Worm (Caenorhabditis elegans) whole organism, L3 larva: ENCODE measurements around the gene ZC266.1.

ENCODE experiments used
- ZK546.5 ChIP-seq: sonication (generic microtip); optimal IDR thresholded peaks from 2 replicates; lab custom pipeline; 2017; ENCODE audit warnings: missing biosample characterization, missing genetic modification characterization
- ama-1 ChIP-seq: fragments of 150-350 bp; optimal IDR thresholded peaks from 2 replicates; lab custom pipeline; 2018
- ceh-28 ChIP-seq: fragments of 150-350 bp; optimal IDR thresholded peaks from 2 replicates; lab custom pipeline; 2014; ENCODE audit warnings: missing biosample characterization, missing genetic modification reagents, missing genetic modification characterization
- ceh-82 ChIP-seq: fragments of 150-350 bp; optimal IDR thresholded peaks from 2 replicates; lab custom pipeline; 2014; ENCODE audit warnings: missing biosample characterization, missing genetic modification characterization
- ceh-9 ChIP-seq: sonication (generic microtip); optimal IDR thresholded peaks from 2 replicates; lab custom pipeline; 2018; ENCODE audit warnings: missing biosample characterization, missing genetic modification characterization
- daf-12 ChIP-seq: fragments of 150-350 bp; optimal IDR thresholded peaks from 2 replicates; lab custom pipeline; 2014; ENCODE audit warnings: missing biosample characterization, missing genetic modification reagents, missing genetic modification characterization
- egl-27 ChIP-seq: sonication (generic microtip); optimal IDR thresholded peaks from 4 replicates; lab custom pipeline; 2017; ENCODE audit warnings: missing biosample characterization, missing genetic modification reagents, missing genetic modification characterization
- elt-2 ChIP-seq: sonication (generic microtip); optimal IDR thresholded peaks from 2 replicates; lab custom pipeline; 2016; ENCODE audit warnings: missing genetic modification reagents, mild to moderate bottlenecking, missing genetic modification characterization, missing compliant biosample characterization
- elt-3 ChIP-seq, 3 experiments: fragments of 150-350 bp in 1 of 3; sonication (generic microtip) in 2 of 3; optimal IDR thresholded peaks; 2 replicates in 2 of 3; 4 replicates in 1 of 3; lab custom pipeline; 2014 to 2017; ENCODE audit warnings: missing biosample characterization in 3 of 3, missing genetic modification characterization in 3 of 3
- eor-1 ChIP-seq, 2 experiments: fragments of 150-350 bp; optimal IDR thresholded peaks; 2 replicates each; lab custom pipeline; 2014 to 2018; ENCODE audit warnings: missing biosample characterization in 2 of 2, missing genetic modification characterization in 2 of 2
- fkh-10 ChIP-seq: sonication (generic microtip); optimal IDR thresholded peaks from 2 replicates; lab custom pipeline; 2017; ENCODE audit warnings: missing biosample characterization, missing genetic modification reagents, missing genetic modification characterization
- fkh-2 ChIP-seq: fragments of 150-350 bp; optimal IDR thresholded peaks from 2 replicates; lab custom pipeline; 2014; ENCODE audit warnings: missing biosample characterization, missing genetic modification reagents, missing genetic modification characterization
- fos-1 ChIP-seq: fragments of 150-350 bp; optimal IDR thresholded peaks from 2 replicates; lab custom pipeline; 2014; ENCODE audit warnings: missing biosample characterization, missing genetic modification characterization
- hmg-11 ChIP-seq: sonication (generic microtip); optimal IDR thresholded peaks from 2 replicates; lab custom pipeline; 2016; ENCODE audit warnings: missing genetic modification characterization, missing compliant biosample characterization
- jun-1 ChIP-seq: fragments of 150-350 bp; optimal IDR thresholded peaks from 2 replicates; lab custom pipeline; 2014; ENCODE audit warnings: missing biosample characterization, missing genetic modification reagents, missing genetic modification characterization
- lin-15B ChIP-seq: fragments of 150-350 bp; optimal IDR thresholded peaks from 2 replicates; lab custom pipeline; 2014; ENCODE audit warnings: missing biosample characterization, missing genetic modification characterization
- lin-39 ChIP-seq: fragments of 150-350 bp; optimal IDR thresholded peaks from 2 replicates; lab custom pipeline; 2018; ENCODE audit warnings: missing biosample characterization, missing genetic modification reagents, missing genetic modification characterization
- mdl-1 ChIP-seq: fragments of 150-350 bp; optimal IDR thresholded peaks from 2 replicates; lab custom pipeline; 2014; ENCODE audit warnings: missing biosample characterization, missing genetic modification characterization
- mml-1 ChIP-seq: fragments of 150-350 bp; sonication (generic microtip); optimal IDR thresholded peaks from 3 replicates; lab custom pipeline; 2014; ENCODE audit warnings: missing biosample characterization, missing genetic modification characterization
- nfya-1 ChIP-seq: sonication (generic microtip); optimal IDR thresholded peaks from 2 replicates; lab custom pipeline; 2017; ENCODE audit warnings: missing genetic modification characterization, mild to moderate bottlenecking, missing compliant biosample characterization, antibody characterized with exemption, moderate library complexity; ENCODE audit not compliant: insufficient read depth
- nhr-11 ChIP-seq: fragments of 150-350 bp; optimal IDR thresholded peaks from 2 replicates; lab custom pipeline; 2014; ENCODE audit warnings: missing biosample characterization, missing genetic modification characterization
- nhr-12 ChIP-seq: fragments of 150-350 bp; optimal IDR thresholded peaks from 2 replicates; lab custom pipeline; 2014; ENCODE audit warnings: missing biosample characterization, missing genetic modification characterization
- nhr-23 ChIP-seq: fragments of 150-350 bp; optimal IDR thresholded peaks from 2 replicates; lab custom pipeline; 2014; ENCODE audit warnings: missing biosample characterization, missing genetic modification reagents, missing genetic modification characterization
- nhr-237 ChIP-seq: fragments of 150-350 bp; optimal IDR thresholded peaks from 2 replicates; lab custom pipeline; 2014; ENCODE audit warnings: missing biosample characterization, missing genetic modification characterization
- nhr-25 ChIP-seq: sonication (generic microtip); optimal IDR thresholded peaks from 2 replicates; lab custom pipeline; 2017; ENCODE audit warnings: missing biosample characterization, missing genetic modification characterization
- nhr-28 ChIP-seq: fragments of 150-350 bp; optimal IDR thresholded peaks from 2 replicates; lab custom pipeline; 2014; ENCODE audit warnings: missing biosample characterization, missing genetic modification characterization
- nhr-43 ChIP-seq: sonication (generic microtip); optimal IDR thresholded peaks from 2 replicates; lab custom pipeline; 2016; ENCODE audit warnings: mild to moderate bottlenecking, missing genetic modification characterization, missing compliant biosample characterization; ENCODE audit not compliant: poor library complexity, severe bottlenecking
- nhr-67 ChIP-seq: fragments of 150-350 bp; optimal IDR thresholded peaks from 2 replicates; lab custom pipeline; 2014; ENCODE audit warnings: missing biosample characterization, missing genetic modification characterization
- nhr-76 ChIP-seq: fragments of 150-350 bp; sonication (generic microtip); optimal IDR thresholded peaks from 5 replicates; lab custom pipeline; 2014; ENCODE audit warnings: missing biosample characterization, missing genetic modification characterization
- pha-4 ChIP-seq: fragments of 150-350 bp; optimal IDR thresholded peaks from 2 replicates; lab custom pipeline; 2014; ENCODE audit warnings: missing biosample characterization, missing genetic modification reagents, missing genetic modification characterization
- pqm-1 ChIP-seq: fragments of 150-350 bp; optimal IDR thresholded peaks from 2 replicates; lab custom pipeline; 2017; ENCODE audit warnings: missing biosample characterization, missing genetic modification characterization, inconsistent platforms
- sea-2 ChIP-seq: fragments of 150-350 bp; sonication (generic microtip); optimal IDR thresholded peaks from 4 replicates; lab custom pipeline; 2014; ENCODE audit warnings: missing biosample characterization, missing genetic modification reagents, missing genetic modification characterization
- unc-39 ChIP-seq: sonication (generic microtip); optimal IDR thresholded peaks from 4 replicates; lab custom pipeline; 2017; ENCODE audit warnings: missing biosample characterization, missing genetic modification characterization
- unc-62 ChIP-seq: fragments of 150-350 bp; sonication (generic microtip); optimal IDR thresholded peaks from 4 replicates; lab custom pipeline; 2014; ENCODE audit warnings: missing biosample characterization, missing genetic modification reagents, missing genetic modification characterization
- ztf-11 ChIP-seq: fragments of 150-350 bp; optimal IDR thresholded peaks from 2 replicates; lab custom pipeline; 2014; ENCODE audit warnings: missing biosample characterization, missing genetic modification characterization
- ztf-4 ChIP-seq: fragments of 150-350 bp; optimal IDR thresholded peaks from 2 replicates; lab custom pipeline; 2014; ENCODE audit warnings: missing biosample characterization, missing genetic modification characterization

The ZC266.1 gene

DNA sequence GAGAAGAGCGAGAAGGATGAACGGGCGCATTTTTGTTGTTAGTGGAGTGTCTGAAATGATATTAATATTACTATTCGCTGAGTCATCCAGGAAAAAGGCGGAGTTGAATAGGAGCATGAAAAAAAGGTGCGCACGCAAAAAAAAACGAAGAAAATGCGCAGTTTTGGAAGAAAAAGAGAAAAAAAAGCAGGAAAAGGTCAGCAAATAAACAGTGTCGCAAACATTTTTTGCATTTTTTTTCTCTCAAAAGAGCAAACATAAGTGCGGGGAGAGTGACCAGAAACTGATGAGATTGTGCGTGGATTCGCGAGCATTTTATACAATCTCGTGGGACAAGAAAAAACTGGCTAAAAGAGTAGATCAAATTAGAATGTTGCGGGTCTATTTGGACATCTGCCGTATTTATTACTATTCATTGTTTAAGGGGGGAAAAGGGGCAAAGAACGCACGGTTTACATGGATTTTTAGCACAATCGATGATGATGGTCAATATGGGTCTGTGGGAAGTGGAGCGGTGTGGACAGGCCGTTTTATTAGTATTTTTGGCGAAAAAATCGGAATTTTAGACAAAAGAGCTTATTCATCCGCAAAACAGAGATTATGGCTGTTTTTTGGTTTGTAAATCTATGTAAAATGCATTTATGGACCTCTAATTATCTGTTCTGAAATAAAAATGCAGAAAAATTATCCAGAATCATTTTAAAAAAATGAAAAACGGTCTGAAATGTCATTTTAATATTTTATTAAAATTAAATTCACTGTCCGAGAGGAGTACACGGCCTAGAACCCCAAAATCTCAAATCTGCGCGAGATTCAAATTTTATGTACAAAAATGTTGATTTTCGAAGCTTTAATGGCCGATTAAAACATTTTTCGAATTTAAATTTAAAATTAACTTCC, 7.5 kb downstream of the ZC266.1 start, which contains the start of gene cpg-8:
Gene cpg-8, minus strand, starts transcription at position 51 of the 900 bp plus-strand sequence.
- TF ChIP-seq nfya-1 (tag; lab: Kevin White, UChicago) (no peak), lin-15B (tag; lab: Kevin White, UChicago) (no peak), nhr-11 (tag; lab: Kevin White, UChicago) (no peak), eor-1 (tag; optimal IDR thresholded peaks at IDR 0.05; lab: Kevin White, UChicago) (no peak), unc-62 (GFP tag; lab: Kevin White, UChicago) (no peak), ceh-28 (tag; lab: Kevin White, UChicago) (no peak), daf-12 (tag; lab: Kevin White, UChicago) (no peak), mdl-1 (tag; lab: Kevin White, UChicago) (no peak), hmg-11 (tag; lab: Kevin White, UChicago) (no peak), elt-3 (tag; optimal IDR thresholded peaks at IDR 0.05; lab: Kevin White, UChicago) (no peak)

DNA sequence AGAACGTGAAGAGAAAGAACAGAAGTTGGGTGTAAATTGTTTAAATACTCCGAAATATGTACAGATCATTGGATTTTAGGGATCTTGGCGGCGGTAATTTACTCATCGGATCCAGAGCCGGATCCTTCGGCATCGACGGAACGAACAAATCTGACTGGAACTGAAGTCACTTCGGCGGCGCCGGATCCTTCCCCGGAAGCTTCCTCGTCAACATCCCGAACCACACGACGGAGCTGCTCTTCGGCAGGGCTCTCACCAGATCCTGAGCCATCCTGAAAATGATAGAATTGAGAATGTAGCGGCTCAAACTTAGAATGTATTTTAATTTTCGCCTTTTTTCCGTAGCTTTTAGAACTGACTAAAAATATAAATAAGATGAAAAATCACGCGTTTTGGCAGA, 8.4 kb downstream of the ZC266.1 start:
- TF ChIP-seq pha-4 (tag; lab: Kevin White, UChicago): no peak
- no peak for TF ChIP-seq ztf-11 (tag; lab: Kevin White, UChicago)
- TF ChIP-seq jun-1 (tag; lab: Kevin White, UChicago): no peak
- TF ChIP-seq ama-1 (lab: Kevin White, UChicago): no peak
- TF ChIP-seq sea-2: no peak
- no peak for TF ChIP-seq daf-12 (tag; lab: Kevin White, UChicago)

ce11 chrV:4689234-4689633, 10.9 kb downstream of the ZC266.1 start, which contains the start of gene K03B4.1:
TSS of gene K03B4.1 (plus strand) at chrV:4689330.
- TF ChIP-seq sea-2 (no peak), ZK546.5 (tag; lab: Kevin White, UChicago) (no peak), ztf-11 (tag; lab: Kevin White, UChicago) (no peak), ceh-9 (no peak), ceh-28 (tag; lab: Kevin White, UChicago) (no peak), fos-1 (tag; lab: Kevin White, UChicago) (no peak), nhr-12 (tag; lab: Kevin White, UChicago) (no peak), mdl-1 (tag; lab: Kevin White, UChicago) (no peak), fkh-2 (no peak), nhr-237 (tag; lab: Kevin White, UChicago) (no peak), nfya-1 (tag; lab: Kevin White, UChicago) (no peak), nhr-43 (no peak), egl-27 (no peak), nhr-76 (tag; lab: Kevin White, UChicago) (no peak), fkh-10 (GFP tag; lab: Kevin White, UChicago) (no peak), pqm-1 (tag; lab: Kevin White, UChicago) (no peak), elt-2 (tag; lab: Kevin White, UChicago) (no peak), daf-12 (tag; lab: Kevin White, UChicago) (no peak), ceh-82 (no peak)

- TF ChIP-seq ama-1 (lab: Kevin White, UChicago) (peak; percentile 9), elt-2 (tag; lab: Kevin White, UChicago) (no peak)
These were observed 12.1 kb downstream of the ZC266.1 start, which contains the start of gene K03B4.2 for ce11 chrV:4687944-4688505. TSS of gene K03B4.2 (plus strand) at chrV:4687994.

DNA sequence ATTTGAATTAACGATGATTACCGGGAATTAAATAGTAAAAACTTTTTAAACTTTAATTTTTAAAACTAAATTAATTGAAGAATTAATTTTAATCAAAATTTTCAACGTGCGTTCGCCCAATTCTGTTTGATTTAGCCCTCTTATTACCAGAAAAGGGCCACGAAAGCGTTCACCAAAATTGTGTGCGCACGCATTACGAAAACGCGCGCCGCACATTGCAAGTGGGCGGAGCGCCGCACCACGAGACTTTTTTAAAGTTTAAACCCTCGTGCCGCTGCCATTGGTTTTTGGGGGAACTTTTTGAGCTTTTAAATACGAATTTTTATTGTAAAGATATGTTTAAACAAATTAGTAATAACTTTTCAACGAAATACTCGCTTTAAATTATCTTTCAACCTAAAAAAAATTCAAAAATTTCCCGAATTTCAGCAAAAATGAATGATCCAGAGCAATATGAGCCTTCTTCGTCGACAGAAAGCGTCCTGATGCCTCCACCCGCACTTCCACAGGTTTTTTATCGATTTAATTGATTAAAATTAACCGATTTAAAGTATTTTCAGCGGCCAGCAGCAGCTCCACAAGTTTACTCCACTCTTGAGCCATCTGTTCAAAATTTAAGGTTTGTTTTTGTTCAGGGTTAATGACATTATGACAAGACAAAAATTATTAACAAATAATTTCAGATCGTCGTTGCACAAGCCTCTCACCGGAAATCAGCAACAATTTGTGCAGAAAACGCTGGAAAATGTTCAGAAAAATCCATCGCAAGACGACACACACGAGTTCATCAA, 13.2 kb downstream of the ZC266.1 start, which contains the start of gene taf-10:
Gene taf-10, plus strand, starts transcription at position 424 of the 791 bp plus-strand sequence.
- TF ChIP-seq nhr-11 (tag; lab: Kevin White, UChicago) (no peak), lin-15B (tag; lab: Kevin White, UChicago) (peak; percentile 13), nhr-67 (tag; lab: Kevin White, UChicago) (no peak), sea-2 (no peak), unc-39 (tag; lab: Kevin White, UChicago) (no peak), ztf-4 (tag; lab: Kevin White, UChicago) (no peak), ama-1 (lab: Kevin White, UChicago) (no peak), pha-4 (tag; lab: Kevin White, UChicago) (peak; percentile 72), nhr-25 (peak; percentile 23), elt-2 (tag; lab: Kevin White, UChicago) (peak; percentile 25), mml-1 (tag; lab: Kevin White, UChicago) (no peak), hmg-11 (tag; lab: Kevin White, UChicago) (peak; percentile 71), nhr-43 (peak; percentile 54), fkh-2 (no peak), nhr-23 (tag; lab: Kevin White, UChicago) (peak; percentile 72), pqm-1 (tag; lab: Kevin White, UChicago) (no peak), lin-39 (peak; percentile 53), ZK546.5 (tag; lab: Kevin White, UChicago) (no peak), fkh-10 (GFP tag; lab: Kevin White, UChicago) (no peak), nfya-1 (tag; lab: Kevin White, UChicago) (peak; percentile 77), mdl-1 (tag; lab: Kevin White, UChicago) (peak; percentile 71), nhr-76 (tag; lab: Kevin White, UChicago) (no peak), fos-1 (tag; lab: Kevin White, UChicago) (no peak), nhr-28 (tag; lab: Kevin White, UChicago) (no peak), ceh-28 (tag; lab: Kevin White, UChicago) (no peak), ztf-11 (tag; lab: Kevin White, UChicago) (no peak), nhr-12 (tag; lab: Kevin White, UChicago) (no peak)
